Fruit fly (Drosophila melanogaster) whole organism, pupa: ENCODE results near the gene NijB.

Experiments
- CG10348 ChIP-seq: fragments of 200-800 bp; sonication (Bioruptor generic); IDR thresholded peaks from 2 replicates; pipeline ENCODE4 v1.3.6; 2022; ENCODE audit warnings: missing biosample characterization, missing genetic modification characterization
- CG12605 ChIP-seq: fragments of 200-800 bp; sonication (Bioruptor generic); IDR thresholded peaks from 2 replicates; pipeline ENCODE4 v1.3.6; 2022; ENCODE audit warnings: missing biosample characterization, missing genetic modification characterization
- CG13204 ChIP-seq: fragments of 200-800 bp; sonication (Bioruptor generic); optimal IDR thresholded peaks from 2 replicates; lab custom pipeline; 2018; ENCODE audit warnings: missing biosample characterization, mild to moderate bottlenecking, missing genetic modification characterization, moderate library complexity
- CG14655 ChIP-seq: fragments of 200-800 bp; sonication (Bioruptor generic); optimal IDR thresholded peaks from 3 replicates; lab custom pipeline; 2017; ENCODE audit warnings: mild to moderate bottlenecking, missing biosample characterization, missing genetic modification reagents, missing genetic modification characterization
- CG15710 ChIP-seq: fragments of 200-800 bp; sonication (Bioruptor generic); optimal IDR thresholded peaks from 2 replicates; lab custom pipeline; 2018; ENCODE audit warnings: missing biosample characterization, mild to moderate bottlenecking, missing genetic modification characterization, moderate library complexity
- CG17806 ChIP-seq: fragments of 200-800 bp; sonication (Bioruptor generic); optimal IDR thresholded peaks from 2 replicates; lab custom pipeline; 2018; ENCODE audit warnings: missing biosample characterization, mild to moderate bottlenecking, missing genetic modification characterization, moderate library complexity
- CG32121 ChIP-seq: fragments of 200-800 bp; sonication (Bioruptor generic); IDR thresholded peaks from 2 replicates; pipeline ENCODE4 v1.3.6; 2022; ENCODE audit warnings: missing biosample characterization, missing genetic modification characterization
- CG34367 ChIP-seq: fragments of 200-800 bp; sonication (Bioruptor generic); optimal IDR thresholded peaks from 2 replicates; lab custom pipeline; 2018; ENCODE audit warnings: missing biosample characterization, mild to moderate bottlenecking, missing genetic modification characterization
- CG4496 ChIP-seq: fragments of 200-800 bp; sonication (Bioruptor generic); IDR thresholded peaks from 3 replicates; pipeline ENCODE4 v1.3.6; 2022; ENCODE audit warnings: missing biosample characterization, missing genetic modification characterization
- CG8159 ChIP-seq: fragments of 200-800 bp; sonication (Bioruptor generic); optimal IDR thresholded peaks from 3 replicates; lab custom pipeline; 2018; ENCODE audit warnings: missing biosample characterization, mild to moderate bottlenecking, missing genetic modification characterization, moderate library complexity
- CG8301 ChIP-seq: fragments of 200-800 bp; sonication (Bioruptor generic); optimal IDR thresholded peaks from 2 replicates; lab custom pipeline; 2018; ENCODE audit warnings: missing biosample characterization, mild to moderate bottlenecking, missing genetic modification characterization
- CG9948 ChIP-seq: fragments of 200-800 bp; sonication (Bioruptor generic); optimal IDR thresholded peaks from 2 replicates; lab custom pipeline; 2018; ENCODE audit warnings: missing biosample characterization, mild to moderate bottlenecking, missing genetic modification characterization, moderate library complexity
- D1 ChIP-seq: fragments of 200-800 bp; sonication (Bioruptor generic); optimal IDR thresholded peaks from 2 replicates; lab custom pipeline; 2018; ENCODE audit warnings: missing biosample characterization, mild to moderate bottlenecking, missing genetic modification characterization, moderate library complexity
- EcR ChIP-seq: fragments of 200-800 bp; sonication (Bioruptor generic); optimal IDR thresholded peaks from 3 replicates; lab custom pipeline; 2019; ENCODE audit warnings: missing biosample characterization, missing genetic modification characterization, mild to moderate bottlenecking, moderate library complexity, missing genetic modification reagents
- Ets98B ChIP-seq: fragments of 200-800 bp; sonication (Bioruptor generic); IDR thresholded peaks from 2 replicates; pipeline ENCODE4 v1.3.6; 2022; ENCODE audit warnings: missing biosample characterization, missing genetic modification characterization
- Pif1A ChIP-seq: fragments of 200-800 bp; sonication (Bioruptor generic); optimal IDR thresholded peaks from 3 replicates; lab custom pipeline; 2016; ENCODE audit warnings: missing biosample characterization, missing genetic modification characterization
- Pif1B ChIP-seq: fragments of 200-800 bp; sonication (Bioruptor generic); optimal IDR thresholded peaks from 3 replicates; lab custom pipeline; 2016; ENCODE audit warnings: missing biosample characterization, missing genetic modification characterization
- Snoo ChIP-seq: fragments of 200-800 bp; sonication (Bioruptor generic); optimal IDR thresholded peaks from 3 replicates; lab custom pipeline; 2017; ENCODE audit warnings: missing biosample characterization, mild to moderate bottlenecking, missing genetic modification characterization, inconsistent platforms
- fd96Ca ChIP-seq: fragments of 200-800 bp; sonication (Bioruptor generic); IDR thresholded peaks from 3 replicates; pipeline ENCODE4 v1.3.6; 2022; ENCODE audit warnings: missing biosample characterization, missing genetic modification characterization
- gl ChIP-seq: fragments of 200-800 bp; sonication (Bioruptor generic); optimal IDR thresholded peaks from 2 replicates; lab custom pipeline; 2018; ENCODE audit warnings: missing biosample characterization, mild to moderate bottlenecking, missing genetic modification characterization
- rn ChIP-seq: fragments of 200-800 bp; sonication (Bioruptor generic); IDR thresholded peaks from 2 replicates; pipeline ENCODE4 v1.3.6; 2022; ENCODE audit warnings: missing biosample characterization, missing genetic modification characterization

NijB gene

DNA sequence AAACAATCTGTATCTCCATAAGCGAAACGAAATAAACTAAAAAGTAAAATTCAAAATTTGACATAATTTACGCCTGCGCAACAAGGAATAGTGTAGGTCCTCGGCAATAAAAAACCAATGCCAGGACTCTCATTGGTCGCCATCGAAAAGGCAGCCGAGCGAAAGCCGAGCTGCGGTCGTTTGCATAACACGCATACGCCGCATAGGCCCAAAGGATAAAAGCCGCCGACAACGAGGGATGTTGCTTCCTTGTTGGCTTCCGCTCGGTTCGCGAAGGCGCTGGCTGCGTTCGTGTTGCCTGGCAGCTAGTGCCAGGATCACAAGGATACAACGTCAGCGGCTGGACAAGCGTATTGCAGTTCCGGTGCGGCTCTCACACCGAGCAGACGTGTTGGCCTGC is 31.7 kb upstream of the NijB start:
- TF ChIP-seq CG8301 (tag; lab: Kevin White, UChicago) (no peak), CG17806 (tag; lab: Kevin White, UChicago) (no peak), CG34367 (tag; lab: Kevin White, UChicago) (no peak), CG15710 (tag; lab: Kevin White, UChicago) (no peak), CG13204 (GFP tag; lab: Kevin White, UChicago) (no peak)

DNA sequence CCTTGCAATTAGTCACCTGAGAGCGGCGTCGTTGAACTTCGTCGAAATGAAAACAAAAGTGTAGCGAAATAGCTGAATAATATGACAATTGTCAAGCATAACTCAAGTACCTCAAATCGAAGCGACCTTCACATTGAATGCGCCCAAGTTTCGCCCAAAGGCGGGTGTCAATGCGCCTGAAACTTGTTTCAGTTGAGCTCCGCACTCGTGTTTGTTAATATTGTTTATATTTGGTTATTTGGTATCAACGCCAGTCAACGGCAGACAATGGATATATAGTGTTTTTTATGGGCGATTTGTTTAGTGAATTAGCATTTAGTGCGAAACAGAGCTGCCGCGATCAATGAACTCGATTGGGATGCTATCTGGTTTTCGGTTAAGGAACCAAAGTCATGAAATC is 30.3 kb upstream of the NijB start:
- no peak for TF ChIP-seq fd96Ca (GFP tag; lab: Robert Waterston, UW)
- TF ChIP-seq CG4496 (GFP tag; lab: Robert Waterston, UW): no peak
- TF ChIP-seq CG15710 (tag; lab: Kevin White, UChicago): no peak
- no peak for TF ChIP-seq CG9948
- no peak for TF ChIP-seq Ets98B (GFP tag; lab: Robert Waterston, UW)
- TF ChIP-seq CG14655 (GFP tag; lab: Kevin White, UChicago): no peak
- no peak for TF ChIP-seq CG8301 (tag; lab: Kevin White, UChicago)
- no peak for TF ChIP-seq CG12605 (GFP tag; lab: Robert Waterston, UW)
- TF ChIP-seq D1 (tag; lab: Kevin White, UChicago): no peak
- no peak for TF ChIP-seq CG10348
- TF ChIP-seq gl (tag; lab: Kevin White, UChicago): no peak
- no peak for TF ChIP-seq Pif1A (GFP tag; lab: Kevin White, UChicago)
- TF ChIP-seq CG13204 (GFP tag; lab: Kevin White, UChicago): no peak
- TF ChIP-seq CG17806 (tag; lab: Kevin White, UChicago): no peak
- TF ChIP-seq Pif1B (GFP tag; lab: Kevin White, UChicago): no peak
- TF ChIP-seq CG32121: no peak
- no peak for TF ChIP-seq EcR

- no peak for TF ChIP-seq CG12605 (GFP tag; lab: Robert Waterston, UW)
- no peak for TF ChIP-seq CG9948
- TF ChIP-seq gl (tag; lab: Kevin White, UChicago): no peak
- TF ChIP-seq CG34367 (tag; lab: Kevin White, UChicago): no peak
- no peak for TF ChIP-seq CG17806 (tag; lab: Kevin White, UChicago)
- TF ChIP-seq CG10348: no peak
- no peak for TF ChIP-seq EcR
- TF ChIP-seq Ets98B (GFP tag; lab: Robert Waterston, UW): no peak
- no peak for TF ChIP-seq CG14655 (GFP tag; lab: Kevin White, UChicago)
- TF ChIP-seq Pif1B (GFP tag; lab: Kevin White, UChicago): no peak
- no peak for TF ChIP-seq CG13204 (GFP tag; lab: Kevin White, UChicago)
- no peak for TF ChIP-seq CG8159 (tag; lab: Kevin White, UChicago)
- no peak for TF ChIP-seq Snoo (tag; lab: Kevin White, UChicago)
- TF ChIP-seq CG8301 (tag; lab: Kevin White, UChicago): no peak
- no peak for TF ChIP-seq D1 (tag; lab: Kevin White, UChicago)
- TF ChIP-seq CG32121: no peak
Measured at dm6 chr3L:18863327-18863726, 28.9 kb upstream of the NijB start, which contains the start of gene CG6865. CG6865 (plus strand) TSS chr3L:18863647.

DNA sequence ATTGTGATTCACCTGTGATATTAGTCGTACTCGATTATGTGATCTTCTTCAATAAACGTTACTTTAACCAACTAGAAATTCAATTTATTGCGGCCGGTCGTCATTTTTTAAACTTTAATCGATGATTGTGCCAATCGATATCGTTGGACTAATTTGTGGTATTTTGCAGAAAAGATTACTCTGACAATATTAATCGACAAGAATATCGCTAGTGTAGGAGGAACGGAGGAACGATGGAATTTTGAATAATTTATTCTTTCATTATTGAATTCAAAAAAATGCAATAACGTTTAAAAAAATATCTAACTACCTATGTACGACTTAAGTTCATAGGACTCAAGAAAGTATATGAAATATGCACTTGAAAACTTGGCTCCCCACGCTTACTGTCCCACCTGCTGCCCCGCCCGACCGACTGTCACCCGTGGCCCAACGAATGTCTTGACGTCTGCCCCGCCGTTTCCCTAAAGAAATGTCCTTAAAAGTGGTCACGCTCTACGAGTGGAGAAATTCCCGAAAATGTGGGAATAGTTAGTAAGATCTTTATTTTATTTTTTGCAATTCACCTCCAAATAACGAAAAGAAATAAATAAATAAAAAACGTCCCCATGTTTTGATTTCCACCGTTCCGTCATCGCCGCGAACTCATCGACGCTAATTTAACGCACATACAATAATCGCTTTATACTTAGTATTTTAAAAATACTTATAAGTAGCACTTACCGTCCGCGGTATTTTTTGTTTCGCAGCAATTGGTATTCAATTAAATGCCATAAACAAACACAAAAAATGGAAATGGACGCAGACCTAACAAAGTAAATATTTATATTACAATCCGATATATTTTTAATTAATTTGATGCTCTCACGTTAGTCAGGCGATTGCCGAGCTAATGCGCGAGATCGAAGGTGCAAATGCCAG is 26.5 kb upstream of the NijB start, which contains the start of gene CG14074:
Gene CG14074 (plus strand): TSS at position 779 of the 921 bp plus-strand sequence.
- TF ChIP-seq CG4496 (GFP tag; lab: Robert Waterston, UW) (no peak), Snoo (tag; lab: Kevin White, UChicago) (no peak), Pif1A (GFP tag; lab: Kevin White, UChicago) (no peak), CG14655 (GFP tag; lab: Kevin White, UChicago) (no peak), gl (tag; lab: Kevin White, UChicago) (no peak), EcR (no peak), CG17806 (tag; lab: Kevin White, UChicago) (no peak), CG9948 (no peak), Ets98B (GFP tag; lab: Robert Waterston, UW) (no peak), CG13204 (GFP tag; lab: Kevin White, UChicago) (no peak), CG12605 (GFP tag; lab: Robert Waterston, UW) (no peak), rn (GFP tag; lab: Robert Waterston, UW) (no peak), CG8159 (tag; lab: Kevin White, UChicago) (no peak), CG32121 (no peak), Pif1B (GFP tag; lab: Kevin White, UChicago) (no peak), CG34367 (tag; lab: Kevin White, UChicago) (no peak)

DNA sequence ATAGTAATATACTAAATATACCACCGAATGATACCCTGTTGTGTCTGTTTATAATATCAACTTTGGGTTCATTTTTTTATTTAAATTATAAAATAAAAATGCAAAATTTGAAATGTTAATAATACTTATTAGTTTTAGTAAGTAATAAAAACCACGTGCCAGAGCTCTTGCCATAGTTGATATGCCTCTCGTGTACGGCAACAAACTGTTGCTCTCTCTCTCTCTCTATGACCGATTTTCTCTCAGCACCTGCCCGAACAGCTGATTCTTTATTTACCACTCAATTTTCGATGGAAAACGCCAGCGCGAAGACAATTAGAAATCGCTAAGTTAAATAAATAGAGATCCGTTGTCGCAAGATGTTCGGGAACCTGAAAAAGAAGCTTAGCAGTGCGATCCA is 24.7 kb upstream of the NijB start, which contains the start of gene Dysb:
Gene Dysb (plus strand): TSS at position 251 of the 400 bp plus-strand sequence.
- TF ChIP-seq CG34367 (tag; lab: Kevin White, UChicago): peak; percentile 70
- peak; percentile 76 for TF ChIP-seq Pif1A (GFP tag; lab: Kevin White, UChicago)
- TF ChIP-seq EcR: no peak
- TF ChIP-seq Ets98B (GFP tag; lab: Robert Waterston, UW): peak; percentile 96
- no peak; the same call in 2 of the 3 replicates for TF ChIP-seq fd96Ca (GFP tag; lab: Robert Waterston, UW)
- peak; percentile 92 for TF ChIP-seq CG12605 (GFP tag; lab: Robert Waterston, UW)
- TF ChIP-seq D1 (tag; lab: Kevin White, UChicago): peak; percentile 46
- peak; percentile 80 for TF ChIP-seq CG8301 (tag; lab: Kevin White, UChicago)
- peak; percentile 82 for TF ChIP-seq Pif1B (GFP tag; lab: Kevin White, UChicago)
- peak; percentile 83 for TF ChIP-seq CG17806 (tag; lab: Kevin White, UChicago)
- TF ChIP-seq CG10348: 0 out of 2 replicates have a peak, but pooled peaks have one; percentile 26
- TF ChIP-seq gl (tag; lab: Kevin White, UChicago): no peak
- TF ChIP-seq CG9948: peak; percentile 70
- TF ChIP-seq CG4496 (GFP tag; lab: Robert Waterston, UW): peak; percentile 93
- TF ChIP-seq CG32121: peak; percentile 90
- TF ChIP-seq rn (GFP tag; lab: Robert Waterston, UW): no peak; the same call in 1 of the 2 replicates
- TF ChIP-seq CG15710 (tag; lab: Kevin White, UChicago): peak; percentile 75
- TF ChIP-seq CG8159 (tag; lab: Kevin White, UChicago): peak; percentile 79
- peak; percentile 81 for TF ChIP-seq Snoo (tag; lab: Kevin White, UChicago)
- TF ChIP-seq CG14655 (GFP tag; lab: Kevin White, UChicago): no peak
